Worm (Caenorhabditis elegans) whole organism, L1 larva: ENCODE results near the gene sluh-7.

Source experiments
- alr-1 ChIP-seq: fragments of 200-800 bp; sonication (Bioruptor generic); optimal IDR thresholded peaks from 2 replicates; lab custom pipeline; 2018; ENCODE audit warnings: borderline replicate concordance, mild to moderate bottlenecking, missing genetic modification characterization, missing compliant biosample characterization
- blmp-1 ChIP-seq: fragments of 150-350 bp; optimal IDR thresholded peaks from 2 replicates; lab custom pipeline; 2014; ENCODE audit warnings: missing biosample characterization, missing genetic modification characterization
- elt-3 ChIP-seq, 6 experiments: fragments of 150-350 bp in 1 of 6; sonication (generic microtip); optimal IDR thresholded peaks; 2 replicates each; lab custom pipeline; 2017 to 2018; ENCODE audit warnings: missing biosample characterization in 6 of 6, missing genetic modification characterization in 6 of 6, inconsistent platforms in 1 of 6
- jun-1 ChIP-seq: fragments of 150-350 bp; optimal IDR thresholded peaks from 2 replicates; lab custom pipeline; 2014; ENCODE audit warnings: missing biosample characterization, missing genetic modification reagents, missing genetic modification characterization
- sox-4 ChIP-seq: sonication (generic microtip); optimal IDR thresholded peaks from 2 replicates; lab custom pipeline; 2016; ENCODE audit warnings: missing genetic modification characterization, missing compliant biosample characterization
- tbx-2 ChIP-seq: sonication (generic microtip); optimal IDR thresholded peaks from 2 replicates; lab custom pipeline; 2016; ENCODE audit warnings: missing genetic modification characterization, missing compliant biosample characterization
- unc-62 ChIP-seq: fragments of 150-350 bp; optimal IDR thresholded peaks from 2 replicates; lab custom pipeline; 2014; ENCODE audit warnings: missing biosample characterization, missing genetic modification reagents, missing genetic modification characterization
- zag-1 ChIP-seq: fragments of 150-350 bp; optimal IDR thresholded peaks from 2 replicates; lab custom pipeline; 2014; ENCODE audit warnings: missing biosample characterization, missing genetic modification characterization

DNA sequence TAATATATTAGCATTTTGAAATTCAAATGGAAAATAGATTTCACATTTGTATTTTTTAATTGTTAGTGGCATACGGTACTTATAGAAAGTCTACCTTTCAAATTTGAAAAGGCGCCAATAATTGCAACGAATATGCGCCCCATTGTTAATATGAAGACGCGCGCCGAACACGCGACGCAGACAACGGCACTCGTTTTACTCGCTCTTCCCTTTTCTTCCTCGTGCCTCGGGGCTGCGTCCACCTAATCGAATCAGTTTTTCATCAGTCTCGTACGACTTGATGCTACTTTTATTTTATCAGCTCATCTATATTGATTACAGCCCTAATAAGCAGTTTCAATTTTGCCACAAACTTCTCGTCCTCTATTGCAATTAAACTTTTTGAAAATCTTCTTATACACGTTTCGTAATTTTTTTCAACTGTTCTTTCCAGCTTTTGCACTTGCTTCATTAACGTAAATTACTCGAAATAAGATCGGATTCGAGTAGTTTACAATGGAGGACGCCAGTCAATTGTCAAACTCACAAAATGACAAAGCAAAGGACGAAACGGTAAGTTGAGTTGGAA lies 6.3 kb upstream of the sluh-7 start, which contains the start of gene cash-1:
- TF ChIP-seq blmp-1, result peak; percentile 74
- no peak for TF ChIP-seq zag-1 (tag; lab: Kevin White, UChicago)
- TF ChIP-seq sox-4 (tag; lab: Kevin White, UChicago), result no peak
- TF ChIP-seq unc-62, result no peak
- TF ChIP-seq jun-1 (tag; lab: Kevin White, UChicago), result no peak
- TF ChIP-seq elt-3 (tag; optimal IDR thresholded peaks at IDR 0.05; lab: Kevin White, UChicago), result peak in 1 of 6 experiments; percentile 45
- TF ChIP-seq alr-1 (tag; lab: Kevin White, UChicago), result no peak
- peak; percentile 71 for TF ChIP-seq tbx-2 (tag; lab: Kevin White, UChicago)
